Worm (Caenorhabditis elegans) whole organism, L2 larva: ENCODE data around the gene cyp-32B1.
A peak's percentile ranks its signal among the peaks of the same experiment; 100 is the strongest.

Source experiments
- C34F6.9 ChIP-seq: fragments of 150-350 bp; optimal IDR thresholded peaks from 2 replicates; lab custom pipeline; 2014; ENCODE audit warnings: missing biosample characterization, missing genetic modification characterization
- F13H6.1 ChIP-seq: sonication (generic microtip); optimal IDR thresholded peaks from 2 replicates; lab custom pipeline; 2016; ENCODE audit warnings: missing genetic modification characterization, missing compliant biosample characterization
- R02D3.7 ChIP-seq: fragments of 150-350 bp; optimal IDR thresholded peaks from 2 replicates; lab custom pipeline; 2014; ENCODE audit warnings: missing biosample characterization, missing genetic modification characterization
- Y55F3AM.14 ChIP-seq: fragments of 200-800 bp; sonication (Bioruptor generic); optimal IDR thresholded peaks from 2 replicates; lab custom pipeline; 2018; ENCODE audit warnings: mild to moderate bottlenecking, missing genetic modification characterization, missing compliant biosample characterization
- alr-1 ChIP-seq: fragments of 150-350 bp; optimal IDR thresholded peaks from 2 replicates; lab custom pipeline; 2014; ENCODE audit warnings: missing biosample characterization, missing genetic modification characterization
- aly-2 ChIP-seq: fragments of 150-350 bp; optimal IDR thresholded peaks from 2 replicates; lab custom pipeline; 2014; ENCODE audit warnings: missing biosample characterization, missing genetic modification characterization
- ama-1 ChIP-seq: fragments of 150-350 bp; optimal IDR thresholded peaks from 2 replicates; lab custom pipeline; 2018; ENCODE audit warnings: inconsistent platforms
- ceh-82 ChIP-seq: fragments of 150-350 bp; optimal IDR thresholded peaks from 2 replicates; lab custom pipeline; 2014; ENCODE audit warnings: missing biosample characterization, missing genetic modification characterization
- crh-2 ChIP-seq: sonication (generic microtip); optimal IDR thresholded peaks from 2 replicates; lab custom pipeline; 2017; ENCODE audit warnings: missing biosample characterization, missing genetic modification characterization
- egl-27 ChIP-seq: sonication (generic microtip); optimal IDR thresholded peaks from 3 replicates; lab custom pipeline; 2017; ENCODE audit warnings: missing biosample characterization, missing genetic modification reagents, missing genetic modification characterization
- elt-1 ChIP-seq: fragments of 150-350 bp; optimal IDR thresholded peaks from 2 replicates; lab custom pipeline; 2014; ENCODE audit warnings: missing biosample characterization, missing genetic modification characterization
- fos-1 ChIP-seq: fragments of 150-350 bp; optimal IDR thresholded peaks from 2 replicates; lab custom pipeline; 2014; ENCODE audit warnings: missing biosample characterization, missing genetic modification characterization
- gmeb-1 ChIP-seq: fragments of 150-350 bp; optimal IDR thresholded peaks from 2 replicates; lab custom pipeline; 2014; ENCODE audit warnings: missing biosample characterization, missing genetic modification characterization
- lin-11 ChIP-seq: fragments of 150-350 bp; sonication (generic microtip); optimal IDR thresholded peaks from 2 replicates; lab custom pipeline; 2014; ENCODE audit warnings: missing biosample characterization, missing genetic modification characterization, inconsistent platforms, mixed read lengths
- lin-13 ChIP-seq: fragments of 150-350 bp; optimal IDR thresholded peaks from 2 replicates; lab custom pipeline; 2014; ENCODE audit warnings: missing biosample characterization, missing genetic modification reagents, missing genetic modification characterization
- lsy-2 ChIP-seq, 2 experiments: fragments of 150-350 bp in 1 of 2; sonication (generic microtip) in 1 of 2; optimal IDR thresholded peaks; 2 replicates each; lab custom pipeline; 2014 to 2017; ENCODE audit warnings: missing biosample characterization in 2 of 2, missing genetic modification characterization in 2 of 2
- mbf-1 ChIP-seq: sonication (generic microtip); optimal IDR thresholded peaks from 2 replicates; lab custom pipeline; 2017; ENCODE audit warnings: missing biosample characterization, missing genetic modification characterization
- mdl-1 ChIP-seq, 2 experiments: fragments of 150-350 bp in 1 of 2; sonication (generic microtip) in 1 of 2; optimal IDR thresholded peaks; 2 replicates each; lab custom pipeline; 2017; ENCODE audit warnings: missing biosample characterization in 2 of 2, missing genetic modification characterization in 2 of 2
- nhr-11 ChIP-seq: fragments of 150-350 bp; optimal IDR thresholded peaks from 2 replicates; lab custom pipeline; 2014; ENCODE audit warnings: missing biosample characterization, missing genetic modification characterization
- nhr-12 ChIP-seq: fragments of 150-350 bp; optimal IDR thresholded peaks from 2 replicates; lab custom pipeline; 2014; ENCODE audit warnings: missing biosample characterization, missing genetic modification characterization
- nhr-129 ChIP-seq: fragments of 150-350 bp; optimal IDR thresholded peaks from 2 replicates; lab custom pipeline; 2014; ENCODE audit warnings: missing biosample characterization, missing genetic modification characterization
- nhr-21 ChIP-seq: fragments of 150-350 bp; optimal IDR thresholded peaks from 2 replicates; lab custom pipeline; 2014; ENCODE audit warnings: missing biosample characterization, missing genetic modification characterization
- nhr-23 ChIP-seq: fragments of 150-350 bp; optimal IDR thresholded peaks from 2 replicates; lab custom pipeline; 2014; ENCODE audit warnings: missing biosample characterization, missing genetic modification reagents, missing genetic modification characterization
- nhr-25 ChIP-seq: fragments of 150-350 bp; sonication (generic microtip); optimal IDR thresholded peaks from 3 replicates; lab custom pipeline; 2014; ENCODE audit warnings: missing biosample characterization, missing genetic modification characterization
- nhr-6 ChIP-seq: fragments of 150-350 bp; optimal IDR thresholded peaks from 2 replicates; lab custom pipeline; 2014; ENCODE audit warnings: missing biosample characterization, missing genetic modification characterization
- nhr-77 ChIP-seq: fragments of 150-350 bp; optimal IDR thresholded peaks from 2 replicates; lab custom pipeline; 2014; ENCODE audit warnings: missing biosample characterization, missing genetic modification characterization
- peb-1 ChIP-seq: fragments of 150-350 bp; optimal IDR thresholded peaks from 2 replicates; lab custom pipeline; 2014; ENCODE audit warnings: missing biosample characterization, missing genetic modification characterization
- sma-3 ChIP-seq: sonication (generic microtip); optimal IDR thresholded peaks from 2 replicates; lab custom pipeline; 2016; ENCODE audit warnings: missing genetic modification reagents, missing genetic modification characterization, missing compliant biosample characterization
- sma-9 ChIP-seq, 2 experiments: fragments of 150-350 bp in 1 of 2; sonication (generic microtip) in 1 of 2; optimal IDR thresholded peaks; 2 replicates each; lab custom pipeline; 2014 to 2016; ENCODE audit warnings: missing genetic modification characterization in 2 of 2, mild to moderate bottlenecking in 1 of 2, missing biosample characterization in 1 of 2, missing compliant biosample characterization in 1 of 2, missing genetic modification reagents in 1 of 2, moderate library complexity in 1 of 2
- snpc-4 ChIP-seq: fragments of 150-350 bp; optimal IDR thresholded peaks from 2 replicates; lab custom pipeline; 2014; ENCODE audit warnings: missing biosample characterization, missing genetic modification characterization
- unc-39 ChIP-seq: fragments of 150-350 bp; optimal IDR thresholded peaks from 2 replicates; lab custom pipeline; 2014; ENCODE audit warnings: missing biosample characterization, missing genetic modification characterization
- unc-55 ChIP-seq: fragments of 150-350 bp; sonication (generic microtip); optimal IDR thresholded peaks from 3 replicates; lab custom pipeline; 2014; ENCODE audit warnings: missing biosample characterization, missing genetic modification reagents, missing genetic modification characterization
- ztf-1 ChIP-seq: fragments of 200-800 bp; sonication (Bioruptor generic); conservative IDR thresholded peaks from 2 replicates; pipeline ENCODE4 v1.3.6; 2022; ENCODE audit warnings: missing genetic modification characterization, missing compliant biosample characterization
- ztf-11 ChIP-seq: sonication (generic microtip); optimal IDR thresholded peaks from 2 replicates; lab custom pipeline; 2017; ENCODE audit warnings: missing biosample characterization, missing genetic modification characterization

Gene cyp-32B1

ce11 chrV:2228781-2229180 lies 27.6 kb upstream of the cyp-32B1 start, which contains the start of gene nhr-126:
nhr-126 (plus strand) TSS chrV:2229081.
- TF ChIP-seq R02D3.7 (tag; lab: Kevin White, UChicago): no peak
- TF ChIP-seq unc-55 (GFP tag; lab: Kevin White, UChicago): no peak
- TF ChIP-seq elt-1 (tag; lab: Kevin White, UChicago): no peak
- TF ChIP-seq sma-3: no peak
- TF ChIP-seq nhr-6 (tag; lab: Kevin White, UChicago): no peak
- no peak for TF ChIP-seq mbf-1 (tag; lab: Kevin White, UChicago)
- no peak for TF ChIP-seq lin-13

ce11 chrV:2226903-2227302 lies 25.7 kb upstream of the cyp-32B1 start, which contains the start of gene nhr-18:
nhr-18 (plus strand) TSS chrV:2227203.
- TF ChIP-seq lin-11 (tag; lab: Kevin White, UChicago) (no peak), nhr-25 (tag; lab: Kevin White, UChicago) (no peak), snpc-4 (tag; lab: Kevin White, UChicago) (no peak)
- TF ChIP-seq, all 48 proteins: peak for 0

- TF ChIP-seq nhr-12 (tag; lab: Kevin White, UChicago) (no peak), C34F6.9 (no peak), peb-1 (tag; lab: Kevin White, UChicago) (no peak), egl-27 (no peak), mdl-1 (tag; optimal IDR thresholded peaks at IDR 0.05; lab: Kevin White, UChicago) (no peak), sma-9 (GFP tag; optimal IDR thresholded peaks at IDR 0.05; lab: Kevin White, UChicago) (no peak), sma-9 (tag; optimal IDR thresholded peaks at IDR 0.05; lab: Kevin White, UChicago) (no peak), aly-2 (tag; lab: Kevin White, UChicago) (no peak), nhr-6 (tag; lab: Kevin White, UChicago) (no peak), alr-1 (tag; lab: Kevin White, UChicago) (no peak), lin-11 (tag; lab: Kevin White, UChicago) (no peak), nhr-23 (tag; lab: Kevin White, UChicago) (no peak), ama-1 (no peak), nhr-25 (tag; lab: Kevin White, UChicago) (no peak), ztf-11 (tag; lab: Kevin White, UChicago) (no peak), ceh-82 (tag; lab: Kevin White, UChicago) (no peak), mbf-1 (tag; lab: Kevin White, UChicago) (no peak), nhr-77 (tag; lab: Kevin White, UChicago) (no peak), ztf-1 (no peak), nhr-11 (tag; lab: Kevin White, UChicago) (no peak)
These were observed 23.9 kb upstream of the cyp-32B1 start, which contains the start of gene nhr-103 for ce11 chrV:2225130-2225529. nhr-103 (plus strand) TSS chrV:2225430.

ce11 chrV:2221764-2222163 lies 20.5 kb upstream of the cyp-32B1 start, which contains the start of gene nhr-128:
nhr-128 (plus strand) TSS chrV:2222064.
- TF ChIP-seq peb-1 (tag; lab: Kevin White, UChicago) (no peak), nhr-21 (tag; lab: Kevin White, UChicago) (no peak), alr-1 (tag; lab: Kevin White, UChicago) (no peak)

ce11 chrV:2218803-2219202 lies 17.6 kb upstream of the cyp-32B1 start, which contains the start of gene nhr-56:
nhr-56 (plus strand) TSS chrV:2219004.
- TF ChIP-seq crh-2: peak; percentile 59
- TF ChIP-seq C34F6.9: peak; percentile 26
- TF ChIP-seq sma-9 (GFP tag; optimal IDR thresholded peaks at IDR 0.05; lab: Kevin White, UChicago): peak; percentile 79
- no peak for TF ChIP-seq sma-9 (tag; optimal IDR thresholded peaks at IDR 0.05; lab: Kevin White, UChicago)
- peak; percentile 25 for TF ChIP-seq F13H6.1
- TF ChIP-seq lsy-2 (tag; optimal IDR thresholded peaks at IDR 0.05; lab: Kevin White, UChicago): peak in 1 of 2 experiments; percentile 47
- no peak for TF ChIP-seq lin-13
- peak; percentile 63 for TF ChIP-seq nhr-129 (tag; lab: Kevin White, UChicago)
- TF ChIP-seq gmeb-1 (tag; lab: Kevin White, UChicago): peak; percentile 67
- TF ChIP-seq unc-39 (tag; lab: Kevin White, UChicago): no peak
- TF ChIP-seq nhr-25 (tag; lab: Kevin White, UChicago): peak; percentile 31
- peak; percentile 71 for TF ChIP-seq fos-1 (tag; lab: Kevin White, UChicago)
- no peak for TF ChIP-seq Y55F3AM.14 (GFP tag; lab: Kevin White, UChicago)
